Fruit fly (Drosophila melanogaster) whole organism, prepupa: Measurements from ENCODE around the gene CtsB.

Experiments
- Blimp-1 ChIP-seq: fragments of 200-800 bp; sonication (Bioruptor generic); optimal IDR thresholded peaks from 3 replicates; lab custom pipeline; 2017; ENCODE audit warnings: missing biosample characterization, missing genetic modification characterization, mild to moderate bottlenecking, moderate library complexity, missing genetic modification reagents
- CG10631 ChIP-seq: fragments of 200-800 bp; sonication (Bioruptor generic); optimal IDR thresholded peaks from 2 replicates; lab custom pipeline; 2016; ENCODE audit warnings: missing biosample characterization, missing genetic modification characterization
- CG10669 ChIP-seq: fragments of 200-800 bp; sonication (Bioruptor generic); optimal IDR thresholded peaks from 3 replicates; lab custom pipeline; 2018; ENCODE audit warnings: missing biosample characterization, mild to moderate bottlenecking, missing genetic modification characterization, moderate library complexity
- CG11762 ChIP-seq: fragments of 200-800 bp; sonication (Bioruptor generic); optimal IDR thresholded peaks from 3 replicates; lab custom pipeline; 2016; ENCODE audit warnings: missing biosample characterization, missing genetic modification characterization; ENCODE audit not compliant: insufficient read depth
- CG11902 ChIP-seq: fragments of 200-800 bp; sonication (Bioruptor generic); optimal IDR thresholded peaks from 3 replicates; lab custom pipeline; 2016; ENCODE audit warnings: missing biosample characterization, missing genetic modification characterization
- CG1621 ChIP-seq: fragments of 200-800 bp; sonication (Bioruptor generic); optimal IDR thresholded peaks from 3 replicates; lab custom pipeline; 2018; ENCODE audit warnings: missing biosample characterization, mild to moderate bottlenecking, missing genetic modification characterization
- CG16779 ChIP-seq: fragments of 200-800 bp; sonication (Bioruptor generic); optimal IDR thresholded peaks from 3 replicates; lab custom pipeline; 2017; ENCODE audit warnings: missing biosample characterization, mild to moderate bottlenecking, missing genetic modification characterization
- CG3032 ChIP-seq: fragments of 200-800 bp; optimal IDR thresholded peaks from 2 replicates; lab custom pipeline; 2019; ENCODE audit warnings: missing biosample characterization, mild to moderate bottlenecking, missing genetic modification characterization, moderate library complexity
- CG31627 ChIP-seq: fragments of 200-800 bp; sonication (Bioruptor generic); optimal IDR thresholded peaks from 3 replicates; lab custom pipeline; 2016; ENCODE audit warnings: missing biosample characterization, missing genetic modification characterization
- CG32006 ChIP-seq: fragments of 200-800 bp; sonication (Bioruptor generic); optimal IDR thresholded peaks from 3 replicates; lab custom pipeline; 2017; ENCODE audit warnings: missing biosample characterization, mild to moderate bottlenecking, missing genetic modification characterization
- CG34406 ChIP-seq: fragments of 200-800 bp; sonication (Bioruptor generic); optimal IDR thresholded peaks from 3 replicates; lab custom pipeline; 2016; ENCODE audit warnings: missing biosample characterization, missing genetic modification characterization
- CG3919 ChIP-seq: fragments of 200-800 bp; sonication (Bioruptor generic); optimal IDR thresholded peaks from 3 replicates; lab custom pipeline; 2016; ENCODE audit warnings: missing biosample characterization, missing genetic modification characterization
- CG4318 ChIP-seq: fragments of 200-800 bp; sonication (Bioruptor generic); optimal IDR thresholded peaks from 3 replicates; lab custom pipeline; 2017; ENCODE audit warnings: missing biosample characterization, mild to moderate bottlenecking, missing genetic modification characterization
- CG6163 ChIP-seq: fragments of 200-800 bp; sonication (Bioruptor generic); IDR thresholded peaks from 3 replicates; pipeline ENCODE4 v1.3.6; 2022; ENCODE audit warnings: missing biosample characterization, missing genetic modification characterization
- CG6276 ChIP-seq: fragments of 200-800 bp; sonication (Bioruptor generic); optimal IDR thresholded peaks from 2 replicates; lab custom pipeline; 2017; ENCODE audit warnings: missing biosample characterization, mild to moderate bottlenecking, missing genetic modification characterization
- CG6792 ChIP-seq: fragments of 200-800 bp; sonication (Bioruptor generic); optimal IDR thresholded peaks from 3 replicates; lab custom pipeline; 2016; ENCODE audit warnings: missing biosample characterization, missing genetic modification characterization
- CG6808 ChIP-seq: fragments of 200-800 bp; sonication (Bioruptor generic); optimal IDR thresholded peaks from 3 replicates; lab custom pipeline; 2017; ENCODE audit warnings: missing biosample characterization, missing genetic modification characterization, mild to moderate bottlenecking, moderate library complexity, missing genetic modification reagents
- CG6854 ChIP-seq: fragments of 200-800 bp; sonication (Bioruptor generic); optimal IDR thresholded peaks from 2 replicates; lab custom pipeline; 2017; ENCODE audit warnings: missing biosample characterization, mild to moderate bottlenecking, missing genetic modification characterization
- CG7368 ChIP-seq: fragments of 200-800 bp; sonication (Bioruptor generic); optimal IDR thresholded peaks from 3 replicates; lab custom pipeline; 2016; ENCODE audit warnings: missing biosample characterization, missing genetic modification characterization
- CG8119 ChIP-seq: fragments of 200-800 bp; sonication (Bioruptor generic); IDR thresholded peaks from 3 replicates; pipeline ENCODE4 v1.3.6; 2022; ENCODE audit warnings: missing biosample characterization, missing genetic modification characterization
- CG8319 ChIP-seq: fragments of 200-800 bp; sonication (Bioruptor generic); optimal IDR thresholded peaks from 3 replicates; lab custom pipeline; 2016; ENCODE audit warnings: missing biosample characterization, missing genetic modification characterization
- CG8632 ChIP-seq: fragments of 200-800 bp; sonication (Bioruptor generic); optimal IDR thresholded peaks from 3 replicates; lab custom pipeline; 2016; ENCODE audit warnings: missing biosample characterization, missing genetic modification characterization
- CG9139 ChIP-seq: fragments of 200-800 bp; sonication (Bioruptor generic); optimal IDR thresholded peaks from 3 replicates; lab custom pipeline; 2017; ENCODE audit warnings: missing biosample characterization, mild to moderate bottlenecking, missing genetic modification characterization
- Eip75B ChIP-seq: fragments of 200-800 bp; sonication (Bioruptor generic); optimal IDR thresholded peaks from 3 replicates; lab custom pipeline; 2016; ENCODE audit warnings: missing biosample characterization, missing genetic modification characterization
- Eip78C ChIP-seq: fragments of 200-800 bp; sonication (Bioruptor generic); peaks from one replicate; lab custom pipeline; 2016; ENCODE audit warnings: missing biosample characterization, missing genetic modification characterization
- Eip93F ChIP-seq: fragments of 200-800 bp; sonication (Bioruptor generic); optimal IDR thresholded peaks from 2 replicates; lab custom pipeline; 2016; ENCODE audit warnings: missing biosample characterization, mild to moderate bottlenecking, missing genetic modification characterization
- Ets21C ChIP-seq: fragments of 200-800 bp; sonication (Bioruptor generic); optimal IDR thresholded peaks from 3 replicates; lab custom pipeline; 2016; ENCODE audit warnings: missing biosample characterization, missing genetic modification characterization
- Gug ChIP-seq: fragments of 200-800 bp; sonication (Bioruptor generic); IDR thresholded peaks from 2 replicates; pipeline ENCODE4 v1.3.6; 2022; ENCODE audit warnings: missing biosample characterization, missing genetic modification characterization
- Hr38 ChIP-seq: sonication (Bioruptor generic); optimal IDR thresholded peaks from 2 replicates; lab custom pipeline; 2016; ENCODE audit warnings: missing biosample characterization, missing genetic modification characterization
- Hr39 ChIP-seq: fragments of 200-800 bp; sonication (Bioruptor generic); optimal IDR thresholded peaks from 2 replicates; lab custom pipeline; 2016; ENCODE audit warnings: missing biosample characterization, missing genetic modification characterization
- Hr4 ChIP-seq: fragments of 200-800 bp; sonication (Bioruptor generic); optimal IDR thresholded peaks from 3 replicates; lab custom pipeline; 2016; ENCODE audit warnings: missing biosample characterization, missing genetic modification characterization
- Met ChIP-seq: fragments of 200-800 bp; sonication (Bioruptor generic); optimal IDR thresholded peaks from 3 replicates; lab custom pipeline; 2016; ENCODE audit warnings: missing biosample characterization, missing genetic modification characterization
- Smox ChIP-seq: fragments of 200-800 bp; sonication (Bioruptor generic); optimal IDR thresholded peaks from 3 replicates; lab custom pipeline; 2016; ENCODE audit warnings: missing biosample characterization, missing genetic modification characterization
- Sox102F ChIP-seq: fragments of 200-800 bp; sonication (Bioruptor generic); optimal IDR thresholded peaks from 2 replicates; lab custom pipeline; 2016; ENCODE audit warnings: missing biosample characterization, mild to moderate bottlenecking, missing genetic modification characterization
- Sox15 ChIP-seq: fragments of 200-800 bp; sonication (Bioruptor generic); optimal IDR thresholded peaks from 3 replicates; lab custom pipeline; 2016; ENCODE audit warnings: missing biosample characterization, missing genetic modification characterization
- acj6 ChIP-seq: fragments of 200-800 bp; sonication (Bioruptor generic); optimal IDR thresholded peaks from 3 replicates; lab custom pipeline; 2016; ENCODE audit warnings: missing biosample characterization, missing genetic modification characterization
- dac ChIP-seq: fragments of 200-800 bp; sonication (Bioruptor generic); optimal IDR thresholded peaks from 2 replicates; lab custom pipeline; 2017; ENCODE audit warnings: missing biosample characterization, mild to moderate bottlenecking, missing genetic modification characterization
- eg ChIP-seq: fragments of 200-800 bp; sonication (Bioruptor generic); IDR thresholded peaks from 3 replicates; pipeline ENCODE4 v1.3.6; 2022; ENCODE audit warnings: missing biosample characterization, missing genetic modification characterization
- fd85E ChIP-seq: fragments of 200-800 bp; sonication (Bioruptor generic); optimal IDR thresholded peaks from 3 replicates; lab custom pipeline; 2016; ENCODE audit warnings: missing biosample characterization, missing genetic modification characterization
- lz ChIP-seq: fragments of 200-800 bp; sonication (Bioruptor generic); optimal IDR thresholded peaks from 3 replicates; lab custom pipeline; 2016; ENCODE audit warnings: missing biosample characterization, missing genetic modification characterization
- net ChIP-seq: fragments of 200-800 bp; sonication (Bioruptor generic); optimal IDR thresholded peaks from 3 replicates; lab custom pipeline; 2016; ENCODE audit warnings: missing biosample characterization, missing genetic modification characterization
- pdm3 ChIP-seq: fragments of 200-800 bp; sonication (Bioruptor generic); optimal IDR thresholded peaks from 3 replicates; lab custom pipeline; 2016; ENCODE audit warnings: missing biosample characterization, missing genetic modification characterization
- ss ChIP-seq, 2 experiments: fragments of 200-800 bp; sonication (Bioruptor generic); optimal IDR thresholded peaks; 2 replicates in 1 of 2; 3 replicates in 1 of 2; lab custom pipeline; 2017 to 2018; ENCODE audit warnings: mild to moderate bottlenecking in 2 of 2, missing biosample characterization in 2 of 2, missing genetic modification characterization in 2 of 2, moderate library complexity in 1 of 2
- svp ChIP-seq: fragments of 200-800 bp; sonication (Bioruptor generic); peaks from one replicate; lab custom pipeline; 2016; ENCODE audit warnings: missing biosample characterization, missing genetic modification characterization
- topi ChIP-seq: fragments of 200-800 bp; sonication (Bioruptor generic); optimal IDR thresholded peaks from 3 replicates; lab custom pipeline; 2016; ENCODE audit warnings: missing biosample characterization, missing genetic modification characterization
- vri ChIP-seq: fragments of 200-800 bp; sonication (Bioruptor generic); optimal IDR thresholded peaks from 3 replicates; lab custom pipeline; 2016; ENCODE audit warnings: missing biosample characterization, mild to moderate bottlenecking, missing genetic modification characterization

CtsB gene

DNA sequence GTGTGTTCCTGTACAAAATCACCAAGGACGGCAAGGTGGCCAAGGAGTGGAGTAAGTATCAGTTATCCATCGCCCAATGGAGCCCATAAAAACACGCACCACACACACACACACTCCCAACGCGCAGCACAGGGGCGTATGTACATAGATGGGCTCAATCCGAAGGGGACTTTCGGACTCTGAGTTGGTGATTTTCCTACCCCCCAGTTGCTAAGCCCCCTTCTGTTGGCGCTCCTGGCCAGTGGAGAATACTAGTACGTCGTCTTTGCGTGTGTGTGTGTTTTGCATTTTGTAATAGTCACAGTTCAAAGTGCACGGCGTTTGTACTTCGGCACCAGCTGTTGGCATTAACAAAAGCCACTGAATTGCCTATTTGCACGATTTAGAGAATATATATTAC, 41.9 kb downstream of the CtsB start (continued):
- TF ChIP-seq eg (GFP tag; lab: Robert Waterston, UW): peak; percentile 94
- TF ChIP-seq Hr38 (GFP tag; lab: Kevin White, UChicago): peak; percentile 50
- TF ChIP-seq CG6792 (GFP tag; lab: Kevin White, UChicago): peak; percentile 77
- TF ChIP-seq CG32006 (GFP tag; lab: Kevin White, UChicago): peak; percentile 83
- peak; percentile 27 for TF ChIP-seq Eip93F (GFP tag; lab: Kevin White, UChicago)
- TF ChIP-seq CG34406 (GFP tag; lab: Kevin White, UChicago): peak; percentile 66
- TF ChIP-seq CG9139 (GFP tag; lab: Kevin White, UChicago): peak; percentile 83
- TF ChIP-seq Sox15 (GFP tag; lab: Kevin White, UChicago): peak; percentile 61
- peak; percentile 68 for TF ChIP-seq CG8319
- TF ChIP-seq Hr39 (GFP tag; lab: Kevin White, UChicago): peak; percentile 68
- TF ChIP-seq CG31627 (GFP tag; lab: Kevin White, UChicago): peak; percentile 74
- peak; percentile 85 for TF ChIP-seq CG6276 (GFP tag; lab: Kevin White, UChicago)
- TF ChIP-seq CG6808 (GFP tag; lab: Kevin White, UChicago): peak; percentile 95
- TF ChIP-seq Met (GFP tag; lab: Kevin White, UChicago): peak; percentile 69
- peak; percentile 82 for TF ChIP-seq Eip75B (GFP tag; lab: Kevin White, UChicago)
- TF ChIP-seq acj6 (GFP tag; lab: Kevin White, UChicago): peak; percentile 79
- TF ChIP-seq CG11902 (GFP tag; lab: Kevin White, UChicago): peak; percentile 48
- TF ChIP-seq CG3919 (GFP tag; lab: Kevin White, UChicago): peak; percentile 87
- peak; percentile 88 for TF ChIP-seq dac
- peak; percentile 94 for TF ChIP-seq ss (GFP tag; optimal IDR thresholded peaks at IDR 0.05; lab: Kevin White, UChicago)

DNA sequence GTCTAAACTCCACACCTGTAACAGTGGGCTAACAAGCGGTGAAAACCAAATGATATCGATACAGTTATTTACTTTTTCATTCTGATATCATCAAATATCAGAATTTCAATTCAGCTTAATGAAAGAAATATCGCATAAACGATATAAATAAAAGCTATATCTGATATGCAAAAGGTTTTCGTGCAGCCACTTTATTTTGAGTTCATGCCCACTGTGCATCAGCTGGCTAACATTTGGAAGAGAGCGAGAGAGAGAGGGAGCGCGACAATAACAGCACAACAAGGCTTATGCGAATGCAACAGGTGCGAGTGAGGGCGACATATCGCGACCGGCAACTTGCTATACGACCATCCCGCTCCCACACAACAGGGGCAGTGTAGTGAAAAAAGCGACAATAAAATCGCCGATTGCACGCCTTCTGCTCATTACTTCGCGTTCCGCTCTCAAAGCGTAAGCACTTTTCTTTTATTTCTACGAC, 42.5 kb downstream of the CtsB start, which contains the start of gene CG11151:
CG11151 (plus strand) TSS at position 334 of the 478 bp plus-strand sequence.
- TF ChIP-seq CG3032 (tag; lab: Kevin White, UChicago) (peak; percentile 93), Blimp-1 (GFP tag; lab: Kevin White, UChicago) (peak; percentile 83), CG3919 (GFP tag; lab: Kevin White, UChicago) (peak; percentile 95), fd85E (GFP tag; lab: Kevin White, UChicago) (peak; percentile 89), CG9139 (GFP tag; lab: Kevin White, UChicago) (peak; percentile 93), CG6163 (peak; percentile 97), CG10631 (GFP tag; lab: Kevin White, UChicago) (peak; percentile 96), Eip93F (GFP tag; lab: Kevin White, UChicago) (peak; percentile 94), lz (GFP tag; lab: Kevin White, UChicago) (peak; percentile 97), CG10669 (GFP tag; lab: Kevin White, UChicago) (peak; percentile 97), CG16779 (tag; lab: Kevin White, UChicago) (peak; percentile 94), CG34406 (GFP tag; lab: Kevin White, UChicago) (peak; percentile 96), Smox (GFP tag; lab: Kevin White, UChicago) (peak; percentile 98), Eip75B (GFP tag; lab: Kevin White, UChicago) (peak; percentile 97), Eip78C (GFP tag; lab: Kevin White, UChicago) (peak; percentile 99), Met (GFP tag; lab: Kevin White, UChicago) (peak; percentile 98), CG6276 (GFP tag; lab: Kevin White, UChicago) (peak; percentile 98), CG8119 (GFP tag; lab: Robert Waterston, UW) (peak; percentile 95), net (GFP tag; lab: Kevin White, UChicago) (peak; percentile 97), CG8632 (GFP tag; lab: Kevin White, UChicago) (peak; percentile 96), acj6 (GFP tag; lab: Kevin White, UChicago) (peak; percentile 96), Gug (GFP tag; lab: Robert Waterston, UW) (peak; percentile 94), Ets21C (GFP tag; lab: Kevin White, UChicago) (peak; percentile 97), CG4318 (GFP tag; lab: Kevin White, UChicago) (peak; percentile 95), CG1621 (peak; percentile 97), CG11902 (GFP tag; lab: Kevin White, UChicago) (peak; percentile 91), topi (peak; percentile 98), CG6792 (GFP tag; lab: Kevin White, UChicago) (peak; percentile 97), vri (peak; percentile 96), CG6854 (peak; percentile 94), CG31627 (GFP tag; lab: Kevin White, UChicago) (peak; percentile 97), pdm3 (GFP tag; lab: Kevin White, UChicago) (peak; percentile 98), Hr4 (peak; percentile 96), svp (GFP tag; lab: Kevin White, UChicago) (peak; percentile 98), CG7368 (peak; percentile 97), Sox15 (GFP tag; lab: Kevin White, UChicago) (peak; percentile 93), CG32006 (GFP tag; lab: Kevin White, UChicago) (peak; percentile 97), CG11762 (GFP tag; lab: Kevin White, UChicago) (peak; percentile 96), Sox102F (GFP tag; lab: Kevin White, UChicago) (peak; percentile 97), eg (GFP tag; lab: Robert Waterston, UW) (peak; percentile 97), CG6808 (GFP tag; lab: Kevin White, UChicago) (peak; percentile 90), dac (peak; percentile 94)
